Worm (Caenorhabditis elegans) whole organism, mixed stage, embryonic: ENCODE data around the gene srh-67.

Experiments
- snpc-4 ChIP-seq: fragments of 150-350 bp; optimal IDR thresholded peaks from 2 replicates; lab custom pipeline; 2014; ENCODE audit warnings: missing biosample characterization, missing genetic modification characterization
- unc-62 ChIP-seq: fragments of 150-350 bp; optimal IDR thresholded peaks from 2 replicates; lab custom pipeline; 2014; ENCODE audit warnings: missing biosample characterization, missing genetic modification reagents, missing genetic modification characterization

DNA sequence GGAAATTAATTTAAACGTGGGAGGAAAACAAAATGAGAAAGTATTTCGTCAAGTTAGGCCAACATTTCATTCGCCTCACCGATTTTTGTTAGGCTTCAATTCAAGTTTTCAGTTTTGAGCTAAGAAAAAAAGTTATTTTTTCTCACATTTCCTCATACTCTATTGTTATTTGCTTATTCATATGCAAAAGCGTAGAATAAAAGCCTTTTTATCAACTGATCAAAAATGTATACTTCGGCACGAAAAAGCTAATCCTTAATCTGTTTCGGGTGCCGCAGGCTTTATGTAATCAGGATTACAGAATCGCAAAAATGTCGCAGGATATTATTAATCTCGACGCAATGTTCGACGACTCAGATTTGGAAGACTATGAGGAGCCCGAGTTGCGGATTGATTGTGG, 18.8 kb upstream of the srh-67 start, which contains the start of gene T21B4.15:
- TF ChIP-seq unc-62 (GFP tag; lab: Kevin White, UChicago) = no peak
- TF ChIP-seq snpc-4 (tag; lab: Kevin White, UChicago) = no peak
